Fruit fly (Drosophila melanogaster): ENCODE results near the gene eEF1gamma.

Gene eEF1gamma

DNA sequence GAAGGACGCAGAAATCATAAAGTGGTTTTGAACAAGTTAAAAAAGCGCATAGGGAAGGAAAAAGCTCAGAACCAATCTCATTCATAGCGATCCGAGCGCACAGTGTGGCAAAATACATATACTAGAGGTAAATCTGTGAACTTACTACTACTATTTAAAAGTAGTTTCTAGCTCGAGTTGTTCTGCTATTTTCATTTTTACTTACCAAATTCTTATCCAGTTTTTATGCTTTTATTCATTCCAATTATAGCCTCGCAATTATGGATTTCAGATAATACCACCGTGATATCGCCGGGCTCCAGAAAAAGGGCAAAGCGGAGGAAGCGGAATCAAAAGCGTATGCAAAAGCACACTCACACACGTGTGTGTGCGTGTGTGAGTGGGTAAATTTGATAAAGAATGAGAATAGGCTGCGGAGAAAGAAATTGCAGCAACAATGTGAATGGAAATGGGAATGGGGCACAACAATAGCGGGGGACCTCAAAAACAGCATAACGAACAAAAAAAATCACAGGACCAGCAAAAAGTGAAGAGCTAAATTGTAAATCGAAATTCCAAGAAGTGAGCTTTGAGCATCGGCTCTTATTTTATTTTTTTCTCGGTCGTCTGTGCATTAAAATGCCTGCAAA is 37.0 kb downstream of the eEF1gamma start (continued):
- TF ChIP-seq CG31388 (GFP tag; optimal IDR thresholded peaks at IDR 0.05) (no peak), CG9876 (GFP tag; optimal IDR thresholded peaks at IDR 0.05) (no peak), Ets65A (GFP tag) (peak; percentile 61), CG10147 (GFP tag; optimal IDR thresholded peaks at IDR 0.05) (no peak), Nf-YA (GFP tag; IDR thresholded peaks at IDR 0.05) (no peak), insv (GFP tag; optimal IDR thresholded peaks at IDR 0.05) (no peak), vfl (GFP tag; optimal IDR thresholded peaks at IDR 0.05) (no peak), CG11085 (GFP tag; IDR thresholded peaks at IDR 0.05) (no peak), wor (GFP tag; IDR thresholded peaks at IDR 0.05) (no peak), run (tag; optimal IDR thresholded peaks at IDR 0.05) (no peak), sens-2 (GFP tag; IDR thresholded peaks at IDR 0.05) (no peak), Jarid2 (GFP tag; optimal IDR thresholded peaks at IDR 0.05) (no peak), bsh (GFP tag; optimal IDR thresholded peaks at IDR 0.05) (peak in 1 of 2 experiments; percentile 61), CG1529 (GFP tag; optimal IDR thresholded peaks at IDR 0.05) (no peak), dm (GFP tag; optimal IDR thresholded peaks at IDR 0.05) (no peak), CG17359 (tag; optimal IDR thresholded peaks at IDR 0.05) (no peak), Spps (tag; optimal IDR thresholded peaks at IDR 0.05) (no peak), gem (tag; optimal IDR thresholded peaks at IDR 0.05) (no peak), vnd (GFP tag; IDR thresholded peaks at IDR 0.05; ENCODE audit: partially characterized antibody) (no peak), Mes4 (GFP tag; optimal IDR thresholded peaks at IDR 0.05) (no peak), slp2 (GFP tag; optimal IDR thresholded peaks at IDR 0.05) (no peak), sc (optimal IDR thresholded peaks at IDR 0.05) (no peak), sc (GFP tag; optimal IDR thresholded peaks at IDR 0.05) (no peak), Mad (GFP tag; optimal IDR thresholded peaks at IDR 0.05) (no peak), CG5180 (GFP tag; optimal IDR thresholded peaks at IDR 0.05) (no peak), CG1233 (GFP tag; optimal IDR thresholded peaks at IDR 0.05) (no peak), az2 (GFP tag; optimal IDR thresholded peaks at IDR 0.05) (no peak), CG12219 (GFP tag; optimal IDR thresholded peaks at IDR 0.05) (no peak), Aef1 (GFP tag; IDR thresholded peaks at IDR 0.05) (no peak), fru (optimal IDR thresholded peaks at IDR 0.05) (no peak), Trl (optimal IDR thresholded peaks at IDR 0.05) (no peak), Trl (GFP tag; optimal IDR thresholded peaks at IDR 0.05) (no peak), Oli (tag; optimal IDR thresholded peaks at IDR 0.05) (no peak)

DNA sequence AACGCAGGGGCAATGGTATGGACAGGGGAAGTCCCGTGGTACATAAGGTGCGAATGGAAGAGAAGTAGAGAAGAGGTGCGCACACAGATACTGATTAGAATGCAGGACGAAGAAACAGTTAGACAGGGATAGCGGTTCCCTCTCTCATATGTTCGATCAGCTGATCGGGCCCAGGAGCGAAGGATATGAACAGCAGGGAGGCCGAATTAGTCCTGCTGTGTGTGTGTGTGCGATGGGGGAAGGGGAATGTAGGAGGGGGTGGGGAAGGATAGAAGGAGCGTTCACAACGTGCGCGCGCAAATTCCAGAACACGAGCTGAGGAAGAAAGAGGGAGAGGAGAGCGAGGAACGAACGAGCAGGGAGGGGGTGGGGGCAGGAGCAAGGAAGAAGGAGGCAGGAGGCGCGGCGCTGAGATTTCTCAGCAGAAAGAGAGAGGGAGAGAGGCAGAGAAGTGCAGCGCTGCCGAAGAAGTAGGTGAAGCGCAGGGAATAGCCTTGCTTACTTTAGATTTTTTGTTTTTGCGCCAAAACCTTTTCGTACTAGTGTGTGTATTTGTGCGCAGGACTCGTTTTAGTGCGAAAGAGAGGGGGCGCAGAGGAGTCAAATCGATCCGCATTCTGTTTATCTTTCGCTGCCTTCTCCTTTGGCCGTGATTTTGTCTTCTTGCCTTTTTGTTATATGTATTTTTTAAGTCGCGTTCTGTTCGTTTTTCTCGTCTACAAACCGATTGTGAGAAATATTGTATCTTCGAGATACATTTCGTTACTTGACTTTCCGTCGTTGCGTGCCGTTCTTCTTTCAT is 38.1 kb downstream of the eEF1gamma start:
- TF ChIP-seq Trl (optimal IDR thresholded peaks at IDR 0.05), result peak in 1 of 2 experiments; percentile 43
- no peak for TF ChIP-seq Trl (GFP tag; optimal IDR thresholded peaks at IDR 0.05)
- TF ChIP-seq fd3F (GFP tag; optimal IDR thresholded peaks at IDR 0.05), result no peak
- TF ChIP-seq bbx (GFP tag; IDR thresholded peaks at IDR 0.05; ENCODE audit: partially characterized antibody), result no peak
- TF ChIP-seq CG5953 (GFP tag; IDR thresholded peaks at IDR 0.05), result no peak
- no peak for TF ChIP-seq p53 (GFP tag; optimal IDR thresholded peaks at IDR 0.05)
- no peak for TF ChIP-seq tx (GFP tag; optimal IDR thresholded peaks at IDR 0.05)
- no peak for TF ChIP-seq chn (GFP tag; optimal IDR thresholded peaks at IDR 0.05)
- no peak for TF ChIP-seq CG2889 (GFP tag; IDR thresholded peaks at IDR 0.05)
- TF ChIP-seq CG18619 (GFP tag; optimal IDR thresholded peaks at IDR 0.05), result no peak
- TF ChIP-seq ara (GFP tag; IDR thresholded peaks at IDR 0.05), result no peak
- TF ChIP-seq CG10321 (GFP tag; IDR thresholded peaks at IDR 0.05), result no peak
- peak; percentile 57 for TF ChIP-seq twi (tag; optimal IDR thresholded peaks at IDR 0.05)
- no peak for TF ChIP-seq Ravus (GFP tag; IDR thresholded peaks at IDR 0.05)
- TF ChIP-seq CG30403 (GFP tag; optimal IDR thresholded peaks at IDR 0.05), result no peak
- TF ChIP-seq pros (GFP tag; optimal IDR thresholded peaks at IDR 0.05), result peak; percentile 86
- peak in 1 of 2 experiments; percentile 95 for TF ChIP-seq insv (GFP tag; optimal IDR thresholded peaks at IDR 0.05)
- TF ChIP-seq crol (GFP tag; IDR thresholded peaks at IDR 0.05), result peak; percentile 91
- peak; percentile 38 for TF ChIP-seq cg (GFP tag; optimal IDR thresholded peaks at IDR 0.05)
- TF ChIP-seq CG2199 (GFP tag; IDR thresholded peaks at IDR 0.05), result no peak
- TF ChIP-seq br (optimal IDR thresholded peaks at IDR 0.05), result no peak
- TF ChIP-seq Lpt (GFP tag; optimal IDR thresholded peaks at IDR 0.05), result no peak

All from whole organism, embryonic.